Worm (Caenorhabditis elegans) whole organism, mixed stage, embryonic: Measurements from ENCODE around the gene Y69E1A.3.

ENCODE experiments used
- blmp-1 ChIP-seq: fragments of 150-350 bp; optimal IDR thresholded peaks from 2 replicates; lab custom pipeline; 2014; ENCODE audit warnings: missing biosample characterization, missing genetic modification characterization
- ceh-39 ChIP-seq: fragments of 150-350 bp; optimal IDR thresholded peaks from 2 replicates; lab custom pipeline; 2014; ENCODE audit warnings: missing biosample characterization, missing genetic modification characterization
- ceh-43 ChIP-seq: fragments of 200-800 bp; sonication (Bioruptor generic); optimal IDR thresholded peaks from 2 replicates; lab custom pipeline; 2018; ENCODE audit warnings: mild to moderate bottlenecking, missing genetic modification characterization, moderate library complexity, missing compliant biosample characterization
- cnd-1 ChIP-seq: fragments of 200-800 bp; sonication (Bioruptor generic); optimal IDR thresholded peaks from 2 replicates; lab custom pipeline; 2018; ENCODE audit warnings: mild to moderate bottlenecking, missing genetic modification characterization, missing compliant biosample characterization
- drap-1 ChIP-seq: fragments of 200-800 bp; sonication (Bioruptor generic); optimal IDR thresholded peaks from 3 replicates; lab custom pipeline; 2018; ENCODE audit warnings: mild to moderate bottlenecking, missing genetic modification characterization, missing compliant biosample characterization
- elt-3 ChIP-seq: fragments of 150-350 bp; optimal IDR thresholded peaks from 2 replicates; lab custom pipeline; 2014; ENCODE audit warnings: missing biosample characterization, missing genetic modification characterization
- flh-1 ChIP-seq: fragments of 200-800 bp; sonication (Bioruptor generic); optimal IDR thresholded peaks from 2 replicates; lab custom pipeline; 2018; ENCODE audit warnings: mild to moderate bottlenecking, missing genetic modification characterization, moderate library complexity, missing compliant biosample characterization
- ham-2 ChIP-seq: fragments of 200-800 bp; sonication (Bioruptor generic); optimal IDR thresholded peaks from 2 replicates; lab custom pipeline; 2018; ENCODE audit warnings: mild to moderate bottlenecking, missing genetic modification characterization, missing compliant biosample characterization
- hlh-1 ChIP-seq: fragments of 150-350 bp; optimal IDR thresholded peaks from 2 replicates; lab custom pipeline; 2014; ENCODE audit warnings: missing biosample characterization, missing genetic modification reagents, missing genetic modification characterization
- lin-32 ChIP-seq: fragments of 200-800 bp; sonication (Bioruptor generic); optimal IDR thresholded peaks from 2 replicates; lab custom pipeline; 2018; ENCODE audit warnings: mild to moderate bottlenecking, missing genetic modification characterization, missing compliant biosample characterization
- lsy-2 ChIP-seq: fragments of 150-350 bp; optimal IDR thresholded peaks from 2 replicates; lab custom pipeline; 2014; ENCODE audit warnings: missing biosample characterization, missing genetic modification characterization
- mls-2 ChIP-seq: sonication (generic microtip); optimal IDR thresholded peaks from 2 replicates; lab custom pipeline; 2016; ENCODE audit warnings: mild to moderate bottlenecking, missing genetic modification characterization, moderate library complexity, missing compliant biosample characterization
- nhr-12 ChIP-seq: fragments of 150-350 bp; optimal IDR thresholded peaks from 2 replicates; lab custom pipeline; 2014; ENCODE audit warnings: missing biosample characterization, missing genetic modification characterization
- nhr-2 ChIP-seq: fragments of 150-350 bp; optimal IDR thresholded peaks from 2 replicates; lab custom pipeline; 2014; ENCODE audit warnings: missing biosample characterization, missing genetic modification characterization
- nhr-76 ChIP-seq: sonication (generic microtip); optimal IDR thresholded peaks from 2 replicates; lab custom pipeline; 2017; ENCODE audit warnings: missing biosample characterization, missing genetic modification characterization
- pha-4 ChIP-seq: fragments of 150-350 bp; optimal IDR thresholded peaks from 2 replicates; lab custom pipeline; 2018; ENCODE audit warnings: missing biosample characterization, missing genetic modification reagents, missing genetic modification characterization
- snpc-4 ChIP-seq: fragments of 150-350 bp; optimal IDR thresholded peaks from 2 replicates; lab custom pipeline; 2014; ENCODE audit warnings: missing biosample characterization, missing genetic modification characterization
- sptf-1 ChIP-seq: sonication (generic microtip); optimal IDR thresholded peaks from 2 replicates; lab custom pipeline; 2017; ENCODE audit warnings: mild to moderate bottlenecking, missing genetic modification characterization, moderate library complexity, missing compliant biosample characterization
- tbx-8 ChIP-seq: fragments of 200-800 bp; sonication (Bioruptor generic); optimal IDR thresholded peaks from 2 replicates; lab custom pipeline; 2018; ENCODE audit warnings: mild to moderate bottlenecking, missing genetic modification characterization, moderate library complexity, missing compliant biosample characterization
- unc-120 ChIP-seq: sonication (generic microtip); optimal IDR thresholded peaks from 2 replicates; lab custom pipeline; 2017; ENCODE audit warnings: missing genetic modification characterization, missing compliant biosample characterization; ENCODE audit not compliant: poor library complexity, severe bottlenecking
- unc-39 ChIP-seq: fragments of 150-350 bp; optimal IDR thresholded peaks from 2 replicates; lab custom pipeline; 2014; ENCODE audit warnings: missing biosample characterization, missing genetic modification characterization
- unc-62 ChIP-seq: fragments of 150-350 bp; optimal IDR thresholded peaks from 2 replicates; lab custom pipeline; 2014; ENCODE audit warnings: missing biosample characterization, missing genetic modification reagents, missing genetic modification characterization
- zip-8 ChIP-seq: fragments of 150-350 bp; optimal IDR thresholded peaks from 2 replicates; lab custom pipeline; 2014; ENCODE audit warnings: missing biosample characterization, missing genetic modification characterization

Y69E1A.3 gene

DNA sequence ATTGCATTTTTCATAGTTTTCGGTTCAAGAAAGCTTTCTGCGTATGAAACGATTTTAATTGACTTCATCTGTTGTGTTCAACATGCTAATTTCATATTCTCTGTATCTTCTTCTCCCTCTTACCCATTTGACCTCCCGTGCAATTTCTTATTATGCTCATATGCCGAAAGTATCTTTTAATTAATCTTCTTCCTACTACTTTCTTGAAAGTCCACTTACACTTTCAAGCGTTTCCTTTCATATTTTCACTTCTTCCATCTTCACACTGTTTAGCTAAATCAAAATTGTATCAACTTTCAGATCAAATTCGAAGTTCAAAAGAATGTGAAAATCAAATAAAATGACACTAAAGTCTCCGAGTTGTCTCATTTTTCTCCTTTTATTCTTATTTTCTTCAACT, 38.6 kb downstream of the Y69E1A.3 start, which contains the start of gene F13H10.5:
F13H10.5 (plus strand) TSS at position 301 of the 400 bp plus-strand sequence.
- no peak for TF ChIP-seq unc-39 (tag; lab: Kevin White, UChicago)
- no peak for TF ChIP-seq unc-62 (GFP tag; lab: Kevin White, UChicago)
- TF ChIP-seq ceh-43: no peak
- no peak for TF ChIP-seq cnd-1 (tag; lab: Kevin White, UChicago)
- TF ChIP-seq hlh-1 (tag; lab: Kevin White, UChicago): no peak
- TF ChIP-seq lin-32 (GFP tag; lab: Kevin White, UChicago): no peak
- no peak for TF ChIP-seq flh-1
- no peak for TF ChIP-seq zip-8 (tag; lab: Kevin White, UChicago)
- no peak for TF ChIP-seq mls-2
- TF ChIP-seq elt-3 (tag; lab: Kevin White, UChicago): no peak
- no peak for TF ChIP-seq lsy-2 (tag; lab: Kevin White, UChicago)
- no peak for TF ChIP-seq ceh-39 (tag; lab: Kevin White, UChicago)
- TF ChIP-seq tbx-8 (GFP tag; lab: Kevin White, UChicago): no peak
- no peak for TF ChIP-seq nhr-2 (tag; lab: Kevin White, UChicago)
- no peak for TF ChIP-seq nhr-12 (tag; lab: Kevin White, UChicago)
- no peak for TF ChIP-seq pha-4 (tag; lab: Kevin White, UChicago)

DNA sequence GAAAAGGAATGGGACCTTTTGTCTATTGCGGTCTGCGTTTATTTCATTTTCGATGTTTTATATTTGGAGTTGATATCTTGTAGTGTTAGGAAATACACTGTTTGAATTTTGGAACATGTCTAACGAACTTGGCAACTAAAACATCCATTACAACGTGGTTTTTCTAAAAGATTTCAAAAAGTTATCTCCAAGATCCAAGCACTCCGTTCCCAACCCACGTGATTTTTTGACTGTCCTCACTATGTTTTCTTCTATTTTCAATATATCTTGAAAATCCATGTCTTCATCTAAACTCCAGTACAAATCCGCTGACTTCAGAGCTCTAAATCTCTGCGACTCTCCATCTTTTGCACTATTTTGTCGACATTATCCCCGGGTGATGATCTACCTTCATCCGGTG, 49.5 kb downstream of the Y69E1A.3 start, which contains the start of gene F13H10.9:
F13H10.9 (plus strand) TSS at position 301 of the 400 bp plus-strand sequence.
- TF ChIP-seq ham-2 (GFP tag; lab: Kevin White, UChicago): no peak
- TF ChIP-seq elt-3 (tag; lab: Kevin White, UChicago): no peak
- TF ChIP-seq lsy-2 (tag; lab: Kevin White, UChicago): no peak
- TF ChIP-seq unc-120 (tag; lab: Kevin White, UChicago): no peak
- no peak for TF ChIP-seq nhr-2 (tag; lab: Kevin White, UChicago)
- no peak for TF ChIP-seq hlh-1 (tag; lab: Kevin White, UChicago)
- no peak for TF ChIP-seq blmp-1 (tag; lab: Kevin White, UChicago)
- TF ChIP-seq drap-1 (GFP tag; lab: Kevin White, UChicago): no peak
- no peak for TF ChIP-seq zip-8 (tag; lab: Kevin White, UChicago)
- no peak for TF ChIP-seq lin-32 (GFP tag; lab: Kevin White, UChicago)
- TF ChIP-seq sptf-1: no peak
- TF ChIP-seq nhr-12 (tag; lab: Kevin White, UChicago): no peak
- TF ChIP-seq unc-39 (tag; lab: Kevin White, UChicago): no peak

DNA sequence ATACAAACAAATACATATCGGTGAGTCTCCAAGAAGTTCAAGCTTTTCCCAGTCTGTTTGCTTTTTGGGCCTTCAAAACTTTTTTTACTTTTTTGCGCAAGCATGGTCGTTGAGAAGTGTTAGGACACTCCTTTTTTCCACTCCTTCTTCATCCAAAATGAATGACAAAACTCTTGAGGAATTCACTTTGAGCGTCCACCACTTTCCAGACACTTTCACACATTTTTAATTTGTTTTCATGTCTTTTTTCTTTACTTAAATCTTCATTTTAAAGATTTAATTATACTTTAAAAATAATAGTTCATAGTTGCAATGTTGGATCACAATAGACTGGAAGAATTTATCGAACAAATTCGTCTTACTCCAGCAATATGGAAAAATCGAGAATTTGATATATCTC, 52.2 kb downstream of the Y69E1A.3 start, which contains the start of gene F13H10.1:
F13H10.1 (plus strand) TSS at position 301 of the 400 bp plus-strand sequence.
- TF ChIP-seq nhr-76 (tag; lab: Kevin White, UChicago): no peak
- TF ChIP-seq unc-39 (tag; lab: Kevin White, UChicago): no peak
- no peak for TF ChIP-seq sptf-1
- no peak for TF ChIP-seq drap-1 (GFP tag; lab: Kevin White, UChicago)
- no peak for TF ChIP-seq nhr-2 (tag; lab: Kevin White, UChicago)
- TF ChIP-seq ceh-43: no peak
- no peak for TF ChIP-seq snpc-4 (tag; lab: Kevin White, UChicago)
